Worm (Caenorhabditis elegans) whole organism, L2 larva: ENCODE data around the gene gst-36.

Experiments
- alr-1 ChIP-seq: fragments of 150-350 bp; optimal IDR thresholded peaks from 2 replicates; lab custom pipeline; 2014; ENCODE audit warnings: missing biosample characterization, missing genetic modification characterization
- aly-2 ChIP-seq: fragments of 150-350 bp; optimal IDR thresholded peaks from 2 replicates; lab custom pipeline; 2014; ENCODE audit warnings: missing biosample characterization, missing genetic modification characterization
- ama-1 ChIP-seq: fragments of 150-350 bp; optimal IDR thresholded peaks from 2 replicates; lab custom pipeline; 2018; ENCODE audit warnings: inconsistent platforms
- lsy-2 ChIP-seq, 2 experiments: fragments of 150-350 bp in 1 of 2; sonication (generic microtip) in 1 of 2; optimal IDR thresholded peaks; 2 replicates each; lab custom pipeline; 2014 to 2017; ENCODE audit warnings: missing biosample characterization in 2 of 2, missing genetic modification characterization in 2 of 2
- mab-5 ChIP-seq: fragments of 150-350 bp; optimal IDR thresholded peaks from 2 replicates; lab custom pipeline; 2014; ENCODE audit warnings: missing biosample characterization, missing genetic modification characterization
- nhr-12 ChIP-seq: fragments of 150-350 bp; optimal IDR thresholded peaks from 2 replicates; lab custom pipeline; 2014; ENCODE audit warnings: missing biosample characterization, missing genetic modification characterization
- nhr-23 ChIP-seq: fragments of 150-350 bp; optimal IDR thresholded peaks from 2 replicates; lab custom pipeline; 2014; ENCODE audit warnings: missing biosample characterization, missing genetic modification reagents, missing genetic modification characterization
- nhr-237 ChIP-seq: fragments of 150-350 bp; optimal IDR thresholded peaks from 2 replicates; lab custom pipeline; 2014; ENCODE audit warnings: missing biosample characterization, missing genetic modification characterization
- sma-9 ChIP-seq, 2 experiments: fragments of 150-350 bp in 1 of 2; sonication (generic microtip) in 1 of 2; optimal IDR thresholded peaks; 2 replicates each; lab custom pipeline; 2014 to 2016; ENCODE audit warnings: missing genetic modification characterization in 2 of 2, mild to moderate bottlenecking in 1 of 2, missing biosample characterization in 1 of 2, missing compliant biosample characterization in 1 of 2, missing genetic modification reagents in 1 of 2, moderate library complexity in 1 of 2
- snpc-4 ChIP-seq: fragments of 150-350 bp; optimal IDR thresholded peaks from 2 replicates; lab custom pipeline; 2014; ENCODE audit warnings: missing biosample characterization, missing genetic modification characterization
- unc-39 ChIP-seq: fragments of 150-350 bp; optimal IDR thresholded peaks from 2 replicates; lab custom pipeline; 2014; ENCODE audit warnings: missing biosample characterization, missing genetic modification characterization
- unc-62 ChIP-seq: fragments of 150-350 bp; optimal IDR thresholded peaks from 2 replicates; lab custom pipeline; 2014; ENCODE audit warnings: missing biosample characterization, missing genetic modification reagents, missing genetic modification characterization
- ztf-11 ChIP-seq: sonication (generic microtip); optimal IDR thresholded peaks from 2 replicates; lab custom pipeline; 2017; ENCODE audit warnings: missing biosample characterization, missing genetic modification characterization
- ztf-4 ChIP-seq: fragments of 150-350 bp; optimal IDR thresholded peaks from 2 replicates; lab custom pipeline; 2014; ENCODE audit warnings: missing biosample characterization, missing genetic modification characterization

- TF ChIP-seq unc-39 (tag; lab: Kevin White, UChicago), result no peak
- no peak for TF ChIP-seq nhr-237 (tag; lab: Kevin White, UChicago)
- peak; percentile 4 for TF ChIP-seq ama-1 (lab: Kevin White, UChicago)
- TF ChIP-seq sma-9 (GFP tag; optimal IDR thresholded peaks at IDR 0.05; lab: Kevin White, UChicago), result peak; percentile 59
- TF ChIP-seq sma-9 (tag; optimal IDR thresholded peaks at IDR 0.05; lab: Kevin White, UChicago), result no peak
- no peak for TF ChIP-seq nhr-23 (tag; lab: Kevin White, UChicago)
- TF ChIP-seq unc-62 (GFP tag; lab: Kevin White, UChicago), result no peak
- TF ChIP-seq nhr-12 (tag; lab: Kevin White, UChicago), result no peak
- peak; percentile 8 for TF ChIP-seq snpc-4 (tag; lab: Kevin White, UChicago)
- TF ChIP-seq aly-2 (tag; lab: Kevin White, UChicago), result no peak
- TF ChIP-seq lsy-2 (tag; optimal IDR thresholded peaks at IDR 0.05; lab: Kevin White, UChicago), result peak; percentile 24 to 79
- TF ChIP-seq mab-5 (tag; lab: Kevin White, UChicago), result no peak
- TF ChIP-seq ztf-11 (tag; lab: Kevin White, UChicago), result no peak
- no peak for TF ChIP-seq alr-1 (tag; lab: Kevin White, UChicago)
- TF ChIP-seq ztf-4 (tag; lab: Kevin White, UChicago), result peak; percentile 26
These were observed 24.7 kb downstream of the gst-36 start, which contains the start of gene ipla-2 for ce11 chrX:9837989-9838541.
